Worm (Caenorhabditis elegans) whole organism, L2 larva: ENCODE results near the gene phat-8.

Experiments used
- ama-1 ChIP-seq: fragments of 150-350 bp; optimal IDR thresholded peaks from 2 replicates; lab custom pipeline; 2018; ENCODE audit warnings: inconsistent platforms
- egl-27 ChIP-seq: sonication (generic microtip); optimal IDR thresholded peaks from 3 replicates; lab custom pipeline; 2017; ENCODE audit warnings: missing biosample characterization, missing genetic modification reagents, missing genetic modification characterization
- lin-11 ChIP-seq: fragments of 150-350 bp; sonication (generic microtip); optimal IDR thresholded peaks from 2 replicates; lab custom pipeline; 2014; ENCODE audit warnings: missing biosample characterization, missing genetic modification characterization, inconsistent platforms, mixed read lengths
- lin-13 ChIP-seq: fragments of 150-350 bp; optimal IDR thresholded peaks from 2 replicates; lab custom pipeline; 2014; ENCODE audit warnings: missing biosample characterization, missing genetic modification reagents, missing genetic modification characterization
- nhr-129 ChIP-seq: fragments of 150-350 bp; optimal IDR thresholded peaks from 2 replicates; lab custom pipeline; 2014; ENCODE audit warnings: missing biosample characterization, missing genetic modification characterization
- sem-4 ChIP-seq: fragments of 150-350 bp; optimal IDR thresholded peaks from 2 replicates; lab custom pipeline; 2014; ENCODE audit warnings: missing biosample characterization, missing genetic modification reagents, missing genetic modification characterization
- zag-1 ChIP-seq: fragments of 150-350 bp; optimal IDR thresholded peaks from 2 replicates; lab custom pipeline; 2014; ENCODE audit warnings: missing biosample characterization, missing genetic modification characterization

ce11 chrII:12508650-12509049, 37.0 kb downstream of the phat-8 start, which contains the start of gene srh-67:
- no peak for TF ChIP-seq nhr-129
- TF ChIP-seq lin-13 (GFP tag; lab: Kevin White, UChicago): no peak
- TF ChIP-seq egl-27 (tag; lab: Kevin White, UChicago): no peak
- no peak for TF ChIP-seq ama-1 (lab: Kevin White, UChicago)
- no peak for TF ChIP-seq lin-11 (tag; lab: Kevin White, UChicago)
- no peak for TF ChIP-seq zag-1
- TF ChIP-seq sem-4 (tag; lab: Kevin White, UChicago): no peak
